Worm (Caenorhabditis elegans) whole organism, early embryonic: Measurements from ENCODE around the gene H21P03.10.

Experiments used
- aly-1 ChIP-seq: sonication (generic microtip); optimal IDR thresholded peaks from 2 replicates; lab custom pipeline; 2016; ENCODE audit warnings: missing genetic modification characterization, missing compliant biosample characterization
- ama-1 ChIP-seq: fragments of 150-350 bp; optimal IDR thresholded peaks from 2 replicates; lab custom pipeline; 2014
- ets-7 ChIP-seq: sonication (generic microtip); optimal IDR thresholded peaks from 2 replicates; lab custom pipeline; 2016; ENCODE audit warnings: missing genotype, missing genetic modification characterization, missing compliant biosample characterization
- tbx-11 ChIP-seq: fragments of 200-800 bp; sonication (Bioruptor generic); IDR thresholded peaks from 2 replicates; pipeline ENCODE4 v1.3.6; 2022; ENCODE audit warnings: missing genetic modification characterization, missing compliant biosample characterization

- TF ChIP-seq ets-7: no peak
- TF ChIP-seq tbx-11: no peak
- TF ChIP-seq aly-1 (tag; lab: Kevin White, UChicago): no peak
- TF ChIP-seq ama-1 (lab: Kevin White, UChicago): no peak
These were observed 10.7 kb upstream of the H21P03.10 start for ce11 chrIV:11489610-11490339.
